Fruit fly (Drosophila melanogaster): ENCODE data around the gene CG13113.

DNA sequence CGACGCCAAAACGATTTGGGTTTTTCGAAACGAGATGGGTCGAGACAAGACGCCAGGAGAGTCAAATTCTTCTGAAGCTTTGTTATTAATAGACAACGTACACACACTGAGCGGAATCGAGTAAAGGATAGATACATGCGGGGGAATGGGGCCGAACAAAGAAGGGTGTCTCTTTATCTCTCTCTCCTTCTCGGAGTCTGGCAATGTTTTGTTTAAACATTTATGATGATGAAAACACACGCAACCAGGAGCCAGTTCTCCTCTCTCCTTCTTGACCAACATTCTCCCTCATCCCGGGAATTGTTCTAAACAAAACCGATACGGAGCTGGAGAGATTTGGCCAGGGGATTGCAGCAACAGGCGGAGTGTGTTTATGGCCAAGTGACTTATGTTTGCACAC lies 13.9 kb downstream of the CG13113 start:
- TF ChIP-seq CG8478 (optimal IDR thresholded peaks at IDR 0.05) (no peak), CTCF (optimal IDR thresholded peaks at IDR 0.05) (no peak)

Measured in S2 (cell line).